Fruit fly (Drosophila melanogaster) whole organism, embryonic: ENCODE data around the gene Flad1.

Experiments used
- CG12071 ChIP-seq: fragments of 200-800 bp; sonication (Bioruptor generic); optimal IDR thresholded peaks from 3 replicates; lab custom pipeline; 2018; ENCODE audit warnings: missing biosample characterization, mild to moderate bottlenecking, missing genetic modification characterization
- CG12299 ChIP-seq: fragments of 200-800 bp; sonication (Bioruptor generic); optimal IDR thresholded peaks from 2 replicates; lab custom pipeline; 2018; ENCODE audit warnings: missing biosample characterization, mild to moderate bottlenecking, missing genetic modification characterization
- CG12659 ChIP-seq: fragments of 200-800 bp; sonication (Bioruptor generic); optimal IDR thresholded peaks from 3 replicates; lab custom pipeline; 2017; ENCODE audit warnings: mild to moderate bottlenecking, missing biosample characterization, missing genetic modification reagents, missing genetic modification characterization
- CG13424 ChIP-seq: fragments of 200-800 bp; sonication (Bioruptor generic); optimal IDR thresholded peaks from 2 replicates; lab custom pipeline; 2019; ENCODE audit warnings: missing biosample characterization, mild to moderate bottlenecking, missing genetic modification characterization, moderate library complexity
- CG13624 ChIP-seq: fragments of 200-800 bp; sonication (Bioruptor generic); optimal IDR thresholded peaks from 2 replicates; lab custom pipeline; 2016; ENCODE audit warnings: missing biosample characterization, missing genetic modification characterization
- CG14965 ChIP-seq: fragments of 200-800 bp; sonication (Bioruptor generic); optimal IDR thresholded peaks from 2 replicates; lab custom pipeline; 2016; ENCODE audit warnings: missing biosample characterization, missing genetic modification characterization, borderline replicate concordance
- CG15514 ChIP-seq: fragments of 200-800 bp; sonication (Bioruptor generic); optimal IDR thresholded peaks from 3 replicates; lab custom pipeline; 2017; ENCODE audit warnings: missing biosample characterization, missing genetic modification characterization, mild to moderate bottlenecking, moderate library complexity, missing genetic modification reagents
- CG17359 ChIP-seq: fragments of 200-800 bp; sonication (Bioruptor generic); optimal IDR thresholded peaks from 3 replicates; lab custom pipeline; 2018; ENCODE audit warnings: missing biosample characterization, mild to moderate bottlenecking, missing genetic modification characterization, moderate library complexity
- CG2712 ChIP-seq: fragments of 200-800 bp; optimal IDR thresholded peaks from 3 replicates; lab custom pipeline; 2019; ENCODE audit warnings: missing biosample characterization, mild to moderate bottlenecking, missing genetic modification characterization, moderate library complexity
- CG34376 ChIP-seq: fragments of 200-800 bp; sonication (Bioruptor generic); optimal IDR thresholded peaks from 2 replicates; lab custom pipeline; 2018; ENCODE audit warnings: missing biosample characterization, mild to moderate bottlenecking, missing genetic modification characterization
- CG34422 ChIP-seq: fragments of 200-800 bp; sonication (Bioruptor generic); IDR thresholded peaks from 3 replicates; pipeline ENCODE4 v1.3.6; 2022; ENCODE audit warnings: missing biosample characterization, missing genetic modification characterization
- CG4404 ChIP-seq: fragments of 200-800 bp; sonication (Bioruptor generic); IDR thresholded peaks from 2 replicates; pipeline ENCODE4 v1.3.6; 2022; ENCODE audit warnings: missing biosample characterization, missing genetic modification characterization
- CG5245 ChIP-seq: fragments of 200-800 bp; sonication (Bioruptor generic); optimal IDR thresholded peaks from 3 replicates; lab custom pipeline; 2016; ENCODE audit warnings: missing biosample characterization, missing genetic modification characterization
- CG6175 ChIP-seq: fragments of 200-800 bp; sonication (Bioruptor generic); IDR thresholded peaks from 3 replicates; pipeline ENCODE4 v1.3.6; 2022; ENCODE audit warnings: missing biosample characterization, missing genetic modification characterization
- CG6813 ChIP-seq: fragments of 200-800 bp; sonication (Bioruptor generic); optimal IDR thresholded peaks from 2 replicates; lab custom pipeline; 2017; ENCODE audit warnings: missing biosample characterization, missing genetic modification characterization, mild to moderate bottlenecking, moderate library complexity, missing genetic modification reagents
- CG7745 ChIP-seq: fragments of 200-800 bp; sonication (Bioruptor generic); optimal IDR thresholded peaks from 2 replicates; lab custom pipeline; 2018; ENCODE audit warnings: missing biosample characterization, mild to moderate bottlenecking, missing genetic modification characterization, moderate library complexity
- CG7839 ChIP-seq: fragments of 200-800 bp; sonication (Bioruptor generic); optimal IDR thresholded peaks from 3 replicates; lab custom pipeline; 2018; ENCODE audit warnings: missing biosample characterization, mild to moderate bottlenecking, missing genetic modification characterization, moderate library complexity
- Chrac-16 ChIP-seq: fragments of 200-800 bp; sonication (Bioruptor generic); optimal IDR thresholded peaks from 3 replicates; lab custom pipeline; 2016; ENCODE audit warnings: missing biosample characterization, missing genetic modification characterization
- CkIIα-i1 ChIP-seq: fragments of 200-800 bp; sonication (Bioruptor generic); IDR thresholded peaks from 2 replicates; pipeline ENCODE4 v1.3.6; 2022; ENCODE audit warnings: missing biosample characterization, missing genetic modification characterization
- Dek ChIP-seq: fragments of 200-800 bp; sonication (Bioruptor generic); optimal IDR thresholded peaks from 3 replicates; lab custom pipeline; 2019; ENCODE audit warnings: missing biosample characterization, mild to moderate bottlenecking, missing genetic modification characterization, moderate library complexity
- Dfd ChIP-seq, 2 experiments: fragments of >200 bp; optimal IDR thresholded peaks; 2 replicates each; lab custom pipeline; 2017; ENCODE audit warnings: missing biosample characterization in 2 of 2, missing genetic modification characterization in 2 of 2
- E2f2 ChIP-seq: fragments of 200-800 bp; sonication (Bioruptor generic); IDR thresholded peaks from 2 replicates; pipeline ENCODE4 v1.3.6; 2022; ENCODE audit warnings: missing biosample characterization, missing genetic modification characterization
- HLH3B ChIP-seq: fragments of 200-800 bp; sonication (Bioruptor generic); IDR thresholded peaks from 2 replicates; pipeline ENCODE4 v1.3.6; 2022; ENCODE audit warnings: missing biosample characterization, missing genetic modification characterization
- HLH54F ChIP-seq: fragments of 200-800 bp; sonication (Bioruptor generic); optimal IDR thresholded peaks from 3 replicates; lab custom pipeline; 2016; ENCODE audit warnings: missing biosample characterization, missing genetic modification characterization
- Lim3 ChIP-seq: fragments of 200-800 bp; sonication (Bioruptor generic); IDR thresholded peaks from 2 replicates; pipeline ENCODE4 v1.3.6; 2022; ENCODE audit warnings: missing biosample characterization, missing genetic modification characterization
- Mad ChIP-seq: fragments of 200-800 bp; sonication (Bioruptor generic); optimal IDR thresholded peaks from 2 replicates; lab custom pipeline; 2016; ENCODE audit warnings: missing biosample characterization, missing genetic modification characterization
- NK7.1 ChIP-seq: fragments of 200-800 bp; sonication (Bioruptor generic); optimal IDR thresholded peaks from 3 replicates; lab custom pipeline; 2016; ENCODE audit warnings: missing biosample characterization, missing genetic modification characterization
- Nf-YC ChIP-seq: fragments of 200-800 bp; optimal IDR thresholded peaks from 3 replicates; lab custom pipeline; 2019; ENCODE audit warnings: missing biosample characterization, mild to moderate bottlenecking, missing genetic modification characterization, moderate library complexity
- NfI ChIP-seq: fragments of 200-800 bp; sonication (Bioruptor generic); optimal IDR thresholded peaks from 3 replicates; lab custom pipeline; 2018; ENCODE audit warnings: missing biosample characterization, mild to moderate bottlenecking, missing genetic modification characterization, moderate library complexity
- Optix ChIP-seq: fragments of 200-800 bp; sonication (Bioruptor generic); IDR thresholded peaks from 3 replicates; pipeline ENCODE4 v1.3.6; 2022; ENCODE audit warnings: missing biosample characterization, missing genetic modification characterization
- Sry-δ ChIP-seq: fragments of 200-800 bp; sonication (Bioruptor generic); optimal IDR thresholded peaks from 2 replicates; lab custom pipeline; 2016; ENCODE audit warnings: missing biosample characterization, missing genetic modification characterization
- aop ChIP-seq: fragments of 200-800 bp; sonication (Bioruptor generic); IDR thresholded peaks from 2 replicates; pipeline ENCODE4 v1.3.6; 2022; ENCODE audit warnings: missing biosample characterization, missing genetic modification characterization
- dpn ChIP-seq, 2 experiments: fragments of 200-800 bp; sonication (Bioruptor generic); optimal IDR thresholded peaks; 3 replicates each; lab custom pipeline; 2016; ENCODE audit warnings: missing biosample characterization in 2 of 2, missing genetic modification characterization in 2 of 2
- ems ChIP-seq: fragments of 200-800 bp; sonication (Bioruptor generic); optimal IDR thresholded peaks from 3 replicates; lab custom pipeline; 2016; ENCODE audit warnings: missing biosample characterization, missing genetic modification characterization
- eve ChIP-seq, 2 experiments: fragments of >200 bp; optimal IDR thresholded peaks; 2 replicates each; lab custom pipeline; 2017; ENCODE audit warnings: missing biosample characterization in 2 of 2, missing genetic modification characterization in 2 of 2
- gt ChIP-seq: fragments of 200-800 bp; sonication (Bioruptor generic); IDR thresholded peaks from 2 replicates; pipeline ENCODE4 v1.3.6; 2022; ENCODE audit warnings: missing biosample characterization, missing genetic modification characterization
- hkb ChIP-seq, 2 experiments: fragments of 200-800 bp in 1 of 2; fragments of >200 bp in 1 of 2; sonication (Bioruptor generic) in 1 of 2; IDR thresholded peaks in 1 of 2; optimal IDR thresholded peaks in 1 of 2; 2 replicates each; pipeline versions ENCODE4 v1.3.6 to Lab custom; 2017 to 2022; ENCODE audit warnings: missing biosample characterization in 1 of 2, missing genetic modification characterization in 1 of 2
- inv ChIP-seq: fragments of 200-800 bp; sonication (Bioruptor generic); IDR thresholded peaks from 2 replicates; pipeline ENCODE4 v1.3.6; 2022; ENCODE audit warnings: missing biosample characterization, missing genetic modification characterization; ENCODE audit not compliant: partially characterized antibody
- luna ChIP-seq: fragments of 200-800 bp; sonication (Bioruptor generic); optimal IDR thresholded peaks from 2 replicates; lab custom pipeline; 2016; ENCODE audit warnings: missing biosample characterization, missing genetic modification characterization
- mam ChIP-seq: fragments of 200-800 bp; sonication (Bioruptor generic); optimal IDR thresholded peaks from 3 replicates; lab custom pipeline; 2016; ENCODE audit warnings: missing biosample characterization, missing genetic modification characterization
- mirr ChIP-seq: fragments of 200-800 bp; sonication (Bioruptor generic); optimal IDR thresholded peaks from 3 replicates; lab custom pipeline; 2018; ENCODE audit warnings: missing biosample characterization, mild to moderate bottlenecking, missing genetic modification characterization
- pb ChIP-seq: fragments of 200-800 bp; sonication (Bioruptor generic); optimal IDR thresholded peaks from 3 replicates; lab custom pipeline; 2016; ENCODE audit warnings: missing biosample characterization, missing genetic modification characterization
- phol ChIP-seq: fragments of 200-800 bp; sonication (Bioruptor generic); optimal IDR thresholded peaks from 3 replicates; lab custom pipeline; 2018; ENCODE audit warnings: missing biosample characterization, mild to moderate bottlenecking, missing genetic modification characterization, moderate library complexity
- pzg ChIP-seq: fragments of 200-800 bp; sonication (Bioruptor generic); optimal IDR thresholded peaks from 3 replicates; lab custom pipeline; 2018; ENCODE audit warnings: missing biosample characterization, mild to moderate bottlenecking, missing genetic modification characterization, moderate library complexity
- sna ChIP-seq: fragments of 200-800 bp; sonication (Bioruptor generic); IDR thresholded peaks from 2 replicates; pipeline ENCODE4 v1.3.6; 2022; ENCODE audit warnings: missing biosample characterization, missing genetic modification characterization; ENCODE audit not compliant: partially characterized antibody
- sqz ChIP-seq: fragments of 200-800 bp; sonication (Bioruptor generic); optimal IDR thresholded peaks from 3 replicates; lab custom pipeline; 2018; ENCODE audit warnings: missing biosample characterization, mild to moderate bottlenecking, missing genetic modification characterization
- stc ChIP-seq: fragments of 200-800 bp; sonication (Bioruptor generic); IDR thresholded peaks from 2 replicates; pipeline ENCODE4 v1.3.6; 2022; ENCODE audit warnings: missing biosample characterization, missing genetic modification characterization
- trh ChIP-seq: fragments of 200-800 bp; sonication (Bioruptor generic); optimal IDR thresholded peaks from 2 replicates; lab custom pipeline; 2016; ENCODE audit warnings: missing biosample characterization, missing genetic modification characterization
- twi ChIP-seq: fragments of 200-800 bp; optimal IDR thresholded peaks from 2 replicates; lab custom pipeline; 2019; ENCODE audit warnings: missing biosample characterization, mild to moderate bottlenecking, missing genetic modification characterization, moderate library complexity
- unpg ChIP-seq: fragments of 200-800 bp; sonication (Bioruptor generic); optimal IDR thresholded peaks from 3 replicates; lab custom pipeline; 2018; ENCODE audit warnings: missing biosample characterization, mild to moderate bottlenecking, missing genetic modification characterization, moderate library complexity
- zfh1 ChIP-seq: fragments of 200-800 bp; sonication (Bioruptor generic); IDR thresholded peaks from 3 replicates; pipeline ENCODE4 v1.3.6; 2022; ENCODE audit warnings: missing biosample characterization, missing genetic modification characterization

Gene Flad1

DNA sequence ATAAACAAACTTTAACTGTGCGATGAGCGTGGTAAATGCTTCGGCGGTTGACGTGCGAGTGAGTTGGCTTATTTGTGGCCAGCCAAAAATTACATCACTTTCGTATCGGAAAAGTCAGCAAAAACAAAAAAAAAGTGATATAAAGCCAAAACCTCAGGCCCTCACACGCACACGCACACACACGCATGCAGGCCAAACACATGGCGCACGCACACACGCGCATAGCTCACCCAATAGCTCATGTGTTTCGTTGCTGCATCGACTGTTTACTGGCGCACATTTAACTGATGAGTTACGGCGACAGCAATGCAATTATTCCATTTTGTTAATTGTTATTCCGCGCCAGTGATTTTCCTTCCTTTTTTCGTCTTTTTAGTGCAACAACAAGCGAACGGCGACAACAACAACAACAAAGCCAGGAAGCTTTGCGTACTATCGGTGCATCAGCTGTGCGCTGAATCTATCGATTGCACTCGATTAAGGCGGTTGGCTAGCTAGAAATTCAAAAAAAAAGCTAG, at the start of gene Flad1:
TSS of gene Flad1 (minus strand) at position 418 of the 518 bp plus-strand sequence.
- TF ChIP-seq CkIIα-i1 (GFP tag; lab: Robert Waterston, UW) (no peak), Sry-δ (peak; percentile 45), mirr (GFP tag; lab: Kevin White, UChicago) (no peak), CG6175 (GFP tag; lab: Robert Waterston, UW) (no peak), CG7839 (no peak), pb (GFP tag; lab: Kevin White, UChicago) (no peak), Chrac-16 (GFP tag; lab: Kevin White, UChicago) (no peak), CG13424 (tag; lab: Kevin White, UChicago) (no peak), CG12071 (GFP tag; lab: Kevin White, UChicago) (no peak), CG7745 (tag; lab: Kevin White, UChicago) (no peak), aop (GFP tag; lab: Robert Waterston, UW) (no peak), trh (GFP tag; lab: Kevin White, UChicago) (no peak), HLH3B (GFP tag; lab: Robert Waterston, UW) (no peak), luna (GFP tag; lab: Kevin White, UChicago) (no peak), CG34376 (GFP tag; lab: Kevin White, UChicago) (peak; percentile 48), phol (tag; lab: Kevin White, UChicago) (no peak), Dek (tag; lab: Kevin White, UChicago) (no peak), E2f2 (GFP tag; lab: Robert Waterston, UW) (peak; percentile 86), Optix (GFP tag; lab: Robert Waterston, UW) (no peak), sqz (GFP tag; lab: Kevin White, UChicago) (peak; percentile 68), zfh1 (GFP tag; lab: Robert Waterston, UW) (no peak), CG4404 (no peak), Mad (GFP tag; lab: Kevin White, UChicago) (no peak), CG14965 (GFP tag; lab: Kevin White, UChicago) (no peak), CG13624 (GFP tag; lab: Kevin White, UChicago) (no peak), Lim3 (GFP tag; lab: Robert Waterston, UW) (no peak), stc (GFP tag; lab: Robert Waterston, UW) (no peak), NfI (GFP tag; lab: Kevin White, UChicago) (no peak), CG15514 (GFP tag; lab: Kevin White, UChicago) (no peak), sna (GFP tag; lab: Robert Waterston, UW) (0 out of 2 replicates have a peak, but pooled peaks have one; percentile 36), ems (no peak), CG34422 (GFP tag; lab: Robert Waterston, UW) (peak; percentile 25; the same call in 1 of the 3 replicates), unpg (GFP tag; lab: Kevin White, UChicago) (no peak), HLH54F (GFP tag; lab: Kevin White, UChicago) (no peak), CG17359 (tag; lab: Kevin White, UChicago) (no peak), gt (GFP tag; lab: Robert Waterston, UW) (no peak), Dfd (GFP tag; optimal IDR thresholded peaks at IDR 0.05; lab: Kevin White, UChicago) (no peak), NK7.1 (GFP tag; lab: Kevin White, UChicago) (no peak), CG12659 (GFP tag; lab: Kevin White, UChicago) (no peak), CG2712 (tag; lab: Kevin White, UChicago) (no peak), twi (peak; percentile 71), CG6813 (GFP tag; lab: Kevin White, UChicago) (no peak), hkb (optimal IDR thresholded peaks at IDR 0.05; lab: Kevin White, UChicago) (no peak), hkb (GFP tag; IDR thresholded peaks at IDR 0.05; lab: Robert Waterston, UW) (no peak), eve (GFP tag; optimal IDR thresholded peaks at IDR 0.05; lab: Kevin White, UChicago) (no peak), CG5245 (GFP tag; lab: Kevin White, UChicago) (no peak), Nf-YC (tag; lab: Kevin White, UChicago) (no peak), CG12299 (tag; lab: Kevin White, UChicago) (no peak), pzg (GFP tag; lab: Kevin White, UChicago) (peak; percentile 41), inv (GFP tag; lab: Robert Waterston, UW) (0 out of 2 replicates have a peak, but pooled peaks have one; percentile 28), mam (GFP tag; lab: Kevin White, UChicago) (no peak), dpn (GFP tag; optimal IDR thresholded peaks at IDR 0.05; lab: Kevin White, UChicago) (no peak)
